Worm (Caenorhabditis elegans) whole organism, L3 larva: ENCODE data around the gene C09B9.1.

Experiments
- ama-1 ChIP-seq: fragments of 150-350 bp; optimal IDR thresholded peaks from 2 replicates; lab custom pipeline; 2018
- zag-1 ChIP-seq: fragments of 150-350 bp; optimal IDR thresholded peaks from 2 replicates; lab custom pipeline; 2014; ENCODE audit warnings: missing biosample characterization, missing genetic modification characterization

ce11 chrIV:5012241-5012640, 25.3 kb upstream of the C09B9.1 start, which contains the start of gene srm-1:
- TF ChIP-seq ama-1 (lab: Kevin White, UChicago) (no peak), zag-1 (tag; lab: Kevin White, UChicago) (no peak)
